Worm (Caenorhabditis elegans): Measurements from ENCODE around the gene H41C03.3.

DNA sequence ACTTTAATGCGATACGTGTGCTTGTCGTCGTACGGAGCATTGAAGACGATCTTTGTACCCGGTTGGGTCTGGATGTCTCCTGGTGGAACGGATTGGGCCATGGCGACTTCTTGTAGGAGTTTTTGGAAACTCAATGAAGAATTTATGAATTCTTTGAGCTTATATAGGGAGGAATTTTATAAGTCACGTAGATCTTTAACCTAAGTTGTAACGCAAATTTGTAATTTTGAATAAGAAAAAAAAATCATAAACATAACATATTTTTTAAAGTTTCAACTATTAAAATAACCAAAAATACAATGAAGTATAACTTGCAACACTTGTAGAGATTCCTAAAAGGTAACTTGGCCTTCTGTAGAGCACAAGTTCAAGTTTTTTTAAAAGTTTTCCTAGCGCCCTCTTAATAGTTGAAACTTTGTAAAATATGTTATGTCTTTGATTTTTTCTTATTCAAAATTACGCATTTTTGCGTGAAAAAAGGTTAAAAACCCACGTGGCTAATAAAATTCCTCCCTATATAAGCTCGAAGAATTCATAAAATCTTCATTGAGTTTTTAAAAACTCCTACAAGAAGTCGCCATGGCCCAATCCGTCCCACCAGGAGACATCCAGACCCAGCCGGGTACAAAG, 48.1 kb upstream of the H41C03.3 start, which contains the start of the genes msp-63 and msp-142:
- TF ChIP-seq ztf-23 (GFP tag; IDR thresholded peaks at IDR 0.05) (no peak), ref-1 (GFP tag; conservative IDR thresholded peaks at IDR 0.05) (no peak), tab-1 (GFP tag; IDR thresholded peaks at IDR 0.05) (no peak), cog-1 (tag; optimal IDR thresholded peaks at IDR 0.05) (no peak)

Measured in whole organism, midembryonic.